Worm (Caenorhabditis elegans) whole organism, midembryonic: ENCODE measurements around the gene nhr-176.

Source experiments
- T22C8.4 ChIP-seq: fragments of 200-800 bp; sonication (Bioruptor generic); IDR thresholded peaks from 2 replicates; pipeline ENCODE4 v1.3.6; 2022; ENCODE audit warnings: missing genetic modification characterization, missing compliant biosample characterization
- cog-1 ChIP-seq: sonication (generic microtip); optimal IDR thresholded peaks from 2 replicates; lab custom pipeline; 2016; ENCODE audit warnings: missing genetic modification characterization, missing compliant biosample characterization
- flt-1 ChIP-seq: fragments of 200-800 bp; sonication (Bioruptor generic); IDR thresholded peaks from 2 replicates; pipeline ENCODE4 v1.3.6; 2022; ENCODE audit warnings: missing genetic modification characterization, missing compliant biosample characterization
- klf-2 ChIP-seq: fragments of 200-800 bp; sonication (Bioruptor generic); conservative IDR thresholded peaks from 2 replicates; pipeline ENCODE4 v1.3.6; 2022; ENCODE audit warnings: missing genetic modification reagents, missing genetic modification characterization, missing compliant biosample characterization
- med-1 ChIP-seq: sonication (generic microtip); optimal IDR thresholded peaks from 2 replicates; lab custom pipeline; 2017; ENCODE audit warnings: missing genetic modification characterization, mild to moderate bottlenecking, missing compliant biosample characterization, antibody characterized with exemption, missing genetic modification reagents; ENCODE audit not compliant: insufficient read depth
- ref-1 ChIP-seq: fragments of 200-800 bp; sonication (Bioruptor generic); conservative IDR thresholded peaks from 2 replicates; pipeline ENCODE4 v1.3.6; 2022; ENCODE audit warnings: missing genetic modification reagents, missing genetic modification characterization, missing compliant biosample characterization
- tab-1 ChIP-seq: fragments of 200-800 bp; sonication (Bioruptor generic); IDR thresholded peaks from 2 replicates; pipeline ENCODE4 v1.3.6; 2022; ENCODE audit warnings: missing genetic modification characterization, missing compliant biosample characterization
- ztf-23 ChIP-seq: fragments of 200-800 bp; sonication (Bioruptor generic); IDR thresholded peaks from 2 replicates; pipeline ENCODE4 v1.3.6; 2022; ENCODE audit warnings: missing genetic modification reagents, missing genetic modification characterization, missing compliant biosample characterization
- ztf-29 ChIP-seq: fragments of 200-800 bp; sonication (Bioruptor generic); IDR thresholded peaks from 2 replicates; pipeline ENCODE4 v1.3.6; 2022; ENCODE audit warnings: missing genetic modification reagents, missing genetic modification characterization, missing compliant biosample characterization

Gene nhr-176

ce11 chrV:16094862-16095261 is 23.7 kb downstream of the nhr-176 start:
- no peak for TF ChIP-seq ztf-29 (GFP tag; lab: Robert Waterston, UW)
- TF ChIP-seq klf-2 (GFP tag; lab: Robert Waterston, UW): no peak

- TF ChIP-seq T22C8.4 (GFP tag; lab: Robert Waterston, UW) (no peak), tab-1 (GFP tag; lab: Robert Waterston, UW) (no peak), klf-2 (GFP tag; lab: Robert Waterston, UW) (no peak), med-1 (no peak), ztf-29 (GFP tag; lab: Robert Waterston, UW) (no peak), ref-1 (GFP tag; lab: Robert Waterston, UW) (no peak), flt-1 (GFP tag; lab: Robert Waterston, UW) (no peak), cog-1 (tag; lab: Kevin White, UChicago) (no peak), ztf-23 (GFP tag; lab: Robert Waterston, UW) (no peak)
These were observed 28.3 kb downstream of the nhr-176 start, which contains the start of gene str-7 for ce11 chrV:16099441-16099840. Gene str-7, minus strand, starts transcription at chrV:16099541.

DNA sequence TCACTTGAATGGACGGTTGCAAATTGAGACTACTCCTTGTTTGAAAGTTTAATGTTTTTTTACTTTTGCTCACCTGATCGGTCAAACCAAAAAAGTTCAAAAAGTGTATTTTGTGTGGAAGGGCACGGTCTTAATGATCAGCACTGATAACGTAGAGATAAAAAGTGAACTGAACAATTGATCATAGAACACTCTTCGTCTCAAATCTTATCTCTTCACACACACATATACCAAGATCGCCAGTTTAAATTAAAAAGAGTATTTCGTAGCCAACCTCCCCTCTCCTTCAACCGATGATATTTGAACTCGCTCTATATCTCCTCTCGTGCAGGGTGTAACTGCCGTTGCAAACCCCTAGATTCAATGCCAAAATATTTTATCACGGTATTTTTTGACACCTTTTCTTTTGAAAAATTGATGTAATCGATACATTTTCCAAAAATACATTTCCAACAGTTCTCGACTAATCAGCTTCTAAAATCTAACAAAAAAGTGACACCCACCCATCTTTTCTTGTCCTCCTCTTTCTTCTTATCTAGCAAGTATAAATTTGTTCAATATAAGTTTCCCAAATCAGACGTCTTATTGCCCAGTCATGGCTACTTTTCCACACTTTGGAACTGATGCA is 29.1 kb downstream of the nhr-176 start, which contains the start of gene cth-1:
Gene cth-1 (plus strand): TSS at position 578 of the 628 bp plus-strand sequence.
- TF ChIP-seq ztf-29 (GFP tag; lab: Robert Waterston, UW) (no peak), T22C8.4 (GFP tag; lab: Robert Waterston, UW) (no peak), cog-1 (tag; lab: Kevin White, UChicago) (no peak), klf-2 (GFP tag; lab: Robert Waterston, UW) (no peak), flt-1 (GFP tag; lab: Robert Waterston, UW) (no peak), med-1 (no peak), ztf-23 (GFP tag; lab: Robert Waterston, UW) (no peak), ref-1 (GFP tag; lab: Robert Waterston, UW) (no peak), tab-1 (GFP tag; lab: Robert Waterston, UW) (no peak)

DNA sequence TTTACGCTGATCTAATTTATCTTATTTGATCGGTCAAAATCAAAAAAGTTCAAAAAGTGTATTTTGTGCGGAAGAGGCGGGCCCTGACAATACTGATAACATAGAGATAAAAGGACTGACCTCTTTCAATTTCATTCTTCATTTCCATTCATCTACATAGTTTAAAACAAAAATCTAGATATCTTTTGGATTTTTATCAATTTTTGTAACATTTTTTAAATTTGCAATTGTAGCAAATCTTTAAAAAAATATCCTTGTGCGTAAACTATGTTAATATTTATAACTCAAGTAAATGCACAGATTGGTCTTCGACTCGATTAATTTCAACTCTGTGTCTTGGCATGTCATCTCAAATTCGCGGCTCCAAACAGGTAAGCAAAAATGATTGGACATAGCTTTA is 32.5 kb downstream of the nhr-176 start, which contains the start of gene argk-1:
Gene argk-1 (plus strand): TSS at position 301 of the 400 bp plus-strand sequence.
- TF ChIP-seq flt-1 (GFP tag; lab: Robert Waterston, UW) (no peak), ref-1 (GFP tag; lab: Robert Waterston, UW) (no peak), med-1 (no peak)

ce11 chrV:16114237-16114636 is 43.1 kb downstream of the nhr-176 start, which contains the start of gene srxa-16:
Gene srxa-16, minus strand, starts transcription at chrV:16114337.
- TF ChIP-seq ztf-29 (GFP tag; lab: Robert Waterston, UW): no peak
- no peak for TF ChIP-seq ztf-23 (GFP tag; lab: Robert Waterston, UW)
- TF ChIP-seq cog-1 (tag; lab: Kevin White, UChicago): no peak
- no peak for TF ChIP-seq flt-1 (GFP tag; lab: Robert Waterston, UW)
- TF ChIP-seq tab-1 (GFP tag; lab: Robert Waterston, UW): no peak
- TF ChIP-seq klf-2 (GFP tag; lab: Robert Waterston, UW): no peak
- no peak for TF ChIP-seq T22C8.4 (GFP tag; lab: Robert Waterston, UW)
- no peak for TF ChIP-seq med-1
- no peak for TF ChIP-seq ref-1 (GFP tag; lab: Robert Waterston, UW)

- no peak for TF ChIP-seq klf-2 (GFP tag; lab: Robert Waterston, UW)
- TF ChIP-seq flt-1 (GFP tag; lab: Robert Waterston, UW): no peak
- TF ChIP-seq ztf-29 (GFP tag; lab: Robert Waterston, UW): no peak
- TF ChIP-seq ztf-23 (GFP tag; lab: Robert Waterston, UW): no peak
These were observed 44.3 kb downstream of the nhr-176 start, which contains the start of gene str-25 for ce11 chrV:16115381-16115780. Gene str-25, plus strand, starts transcription at chrV:16115681.

- TF ChIP-seq ztf-23 (GFP tag; lab: Robert Waterston, UW) (no peak), ref-1 (GFP tag; lab: Robert Waterston, UW) (no peak), flt-1 (GFP tag; lab: Robert Waterston, UW) (no peak), T22C8.4 (GFP tag; lab: Robert Waterston, UW) (no peak), klf-2 (GFP tag; lab: Robert Waterston, UW) (no peak)
These were observed 47.5 kb downstream of the nhr-176 start, which contains the start of gene str-103 for ce11 chrV:16118601-16119000. Gene str-103, minus strand, starts transcription at chrV:16118701.

ce11 chrV:16120499-16120898 is 49.4 kb downstream of the nhr-176 start:
- no peak for TF ChIP-seq cog-1 (tag; lab: Kevin White, UChicago)
- TF ChIP-seq ref-1 (GFP tag; lab: Robert Waterston, UW): no peak
- TF ChIP-seq med-1: no peak
- TF ChIP-seq ztf-23 (GFP tag; lab: Robert Waterston, UW): no peak
- TF ChIP-seq tab-1 (GFP tag; lab: Robert Waterston, UW): no peak
- TF ChIP-seq klf-2 (GFP tag; lab: Robert Waterston, UW): no peak
- no peak for TF ChIP-seq T22C8.4 (GFP tag; lab: Robert Waterston, UW)
- TF ChIP-seq ztf-29 (GFP tag; lab: Robert Waterston, UW): no peak
- TF ChIP-seq flt-1 (GFP tag; lab: Robert Waterston, UW): no peak

DNA sequence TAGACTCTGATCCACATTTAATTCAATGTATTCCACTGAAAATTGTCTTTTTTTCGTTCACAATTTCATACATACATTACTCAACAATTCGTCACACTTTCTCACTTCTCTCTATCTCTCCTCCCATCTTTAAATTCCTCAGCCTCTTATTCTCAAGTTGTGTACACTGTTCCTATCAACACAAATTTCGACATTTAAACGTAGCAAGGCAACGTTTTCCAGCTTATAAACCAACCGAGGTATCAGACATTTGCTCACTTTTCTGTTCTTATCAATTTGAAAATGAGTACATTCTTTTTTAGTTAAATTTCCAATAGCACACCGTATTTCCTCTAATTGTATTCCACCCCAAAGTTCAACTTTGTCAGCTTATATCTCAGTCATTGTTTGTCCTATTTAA is 49.8 kb downstream of the nhr-176 start, which contains the start of gene skr-3:
Gene skr-3 (plus strand): TSS at position 163 of the 400 bp plus-strand sequence.
- TF ChIP-seq tab-1 (GFP tag; lab: Robert Waterston, UW) (no peak), T22C8.4 (GFP tag; lab: Robert Waterston, UW) (no peak), klf-2 (GFP tag; lab: Robert Waterston, UW) (no peak), flt-1 (GFP tag; lab: Robert Waterston, UW) (no peak), ztf-29 (GFP tag; lab: Robert Waterston, UW) (no peak), ref-1 (GFP tag; lab: Robert Waterston, UW) (no peak), cog-1 (tag; lab: Kevin White, UChicago) (no peak), ztf-23 (GFP tag; lab: Robert Waterston, UW) (no peak), med-1 (no peak)
